Worm (Caenorhabditis elegans) whole organism, L4 larva: ENCODE data around the gene clec-151.
A peak's percentile ranks its signal among the peaks of the same experiment; 100 is the strongest.

ENCODE experiments used
- F49E8.2 ChIP-seq: sonication (generic microtip); optimal IDR thresholded peaks from 2 replicates; lab custom pipeline; 2016; ENCODE audit warnings: missing compliant biosample characterization, mild to moderate bottlenecking, missing genetic modification characterization, borderline replicate concordance
- Y105C5A.15 ChIP-seq: fragments of 200-800 bp; sonication (Bioruptor generic); IDR thresholded peaks from 2 replicates; pipeline ENCODE4 v1.3.6; 2022; ENCODE audit warnings: missing genetic modification characterization, missing compliant biosample characterization
- Y48G9A.11 ChIP-seq: fragments of 200-800 bp; sonication (Bioruptor generic); IDR thresholded peaks from 2 replicates; pipeline ENCODE4 v1.3.6; 2022; ENCODE audit warnings: missing genetic modification reagents, missing genetic modification characterization, missing compliant biosample characterization
- aha-1 ChIP-seq: fragments of 150-350 bp; peaks from one replicate; lab custom pipeline; 2014; ENCODE audit warnings: missing biosample characterization, missing genetic modification characterization
- ama-1 ChIP-seq: fragments of 150-350 bp; optimal IDR thresholded peaks from 2 replicates; lab custom pipeline; 2014; ENCODE audit warnings: inconsistent platforms, mixed read lengths
- attf-4 ChIP-seq: sonication (generic microtip); optimal IDR thresholded peaks from 3 replicates; lab custom pipeline; 2017; ENCODE audit warnings: missing biosample characterization, missing genetic modification characterization
- ceh-62 ChIP-seq: sonication (generic microtip); optimal IDR thresholded peaks from 2 replicates; lab custom pipeline; 2017; ENCODE audit warnings: missing biosample characterization, missing genetic modification characterization
- daf-16 ChIP-seq, 3 experiments: sonication (generic microtip); optimal IDR thresholded peaks; 2 replicates each; lab custom pipeline; 2016 to 2017; ENCODE audit warnings: missing genetic modification characterization in 3 of 3, missing genetic modification reagents in 3 of 3, mild to moderate bottlenecking in 2 of 3, missing compliant biosample characterization in 2 of 3, missing biosample characterization in 1 of 3, moderate library complexity in 1 of 3
- dpl-1 ChIP-seq: fragments of 150-350 bp; optimal IDR thresholded peaks from 2 replicates; lab custom pipeline; 2014; ENCODE audit warnings: missing biosample characterization, missing genetic modification reagents, missing genetic modification characterization
- dve-1 ChIP-seq: sonication (generic microtip); optimal IDR thresholded peaks from 2 replicates; lab custom pipeline; 2017; ENCODE audit warnings: antibody characterized with exemption, mild to moderate bottlenecking, missing genetic modification characterization, missing compliant biosample characterization; ENCODE audit not compliant: insufficient read depth
- egl-27 ChIP-seq: sonication (generic microtip); optimal IDR thresholded peaks from 3 replicates; lab custom pipeline; 2017; ENCODE audit warnings: missing biosample characterization, missing genetic modification reagents, missing genetic modification characterization
- egl-43 ChIP-seq: fragments of 200-800 bp; sonication (Bioruptor generic); IDR thresholded peaks from 2 replicates; pipeline ENCODE4 v1.3.6; 2022; ENCODE audit warnings: missing genetic modification reagents, missing genetic modification characterization, missing compliant biosample characterization
- hif-1 ChIP-seq, 2 experiments: sonication (generic microtip); optimal IDR thresholded peaks; 2 replicates each; lab custom pipeline; 2016 to 2017; ENCODE audit warnings: missing compliant biosample characterization in 2 of 2, missing genetic modification characterization in 2 of 2, missing genetic modification reagents in 2 of 2, missing genotype in 2 of 2, mild to moderate bottlenecking in 1 of 2
- hlh-30 ChIP-seq: sonication (generic microtip); optimal IDR thresholded peaks from 2 replicates; lab custom pipeline; 2017; ENCODE audit warnings: antibody characterized with exemption, mild to moderate bottlenecking, missing genetic modification characterization, missing compliant biosample characterization; ENCODE audit not compliant: insufficient read depth
- hmg-1.1 ChIP-seq: fragments of 200-800 bp; sonication (Bioruptor generic); IDR thresholded peaks from 2 replicates; pipeline ENCODE4 v1.3.6; 2022; ENCODE audit warnings: missing genetic modification reagents, missing genetic modification characterization, missing compliant biosample characterization
- lim-7 ChIP-seq: fragments of 200-800 bp; sonication (Bioruptor generic); IDR thresholded peaks from 2 replicates; pipeline ENCODE4 v1.3.6; 2022; ENCODE audit warnings: missing genetic modification characterization, missing compliant biosample characterization
- lin-15B ChIP-seq: fragments of 150-350 bp; sonication (generic microtip); optimal IDR thresholded peaks from 3 replicates; lab custom pipeline; 2014; ENCODE audit warnings: missing biosample characterization, missing genetic modification characterization
- lin-38 ChIP-seq: fragments of 200-800 bp; sonication (Bioruptor generic); IDR thresholded peaks from 2 replicates; pipeline ENCODE4 v1.3.6; 2022; ENCODE audit warnings: missing genetic modification reagents, missing genetic modification characterization, missing compliant biosample characterization
- mdt-29 ChIP-seq: fragments of 200-800 bp; sonication (Bioruptor generic); IDR thresholded peaks from 2 replicates; pipeline ENCODE4 v1.3.6; 2022; ENCODE audit warnings: missing genetic modification reagents, missing genetic modification characterization, missing compliant biosample characterization
- mep-1 ChIP-seq: fragments of 150-350 bp; sonication (generic microtip); optimal IDR thresholded peaks from 3 replicates; lab custom pipeline; 2014; ENCODE audit warnings: missing biosample characterization, missing genetic modification characterization
- mes-2 ChIP-seq: sonication (generic microtip); optimal IDR thresholded peaks from 2 replicates; lab custom pipeline; 2016; ENCODE audit warnings: missing genotype, mild to moderate bottlenecking, missing genetic modification characterization, missing compliant biosample characterization; ENCODE audit not compliant: poor library complexity, severe bottlenecking
- mxl-3 ChIP-seq: fragments of 200-800 bp; sonication (Bioruptor generic); optimal IDR thresholded peaks from 2 replicates; lab custom pipeline; 2018; ENCODE audit warnings: mild to moderate bottlenecking, missing genetic modification characterization, missing compliant biosample characterization
- nhr-102 ChIP-seq: sonication (generic microtip); optimal IDR thresholded peaks from 2 replicates; lab custom pipeline; 2016; ENCODE audit warnings: mild to moderate bottlenecking, missing genetic modification characterization, moderate library complexity, missing compliant biosample characterization
- nhr-25 ChIP-seq: sonication (generic microtip); optimal IDR thresholded peaks from 2 replicates; lab custom pipeline; 2017; ENCODE audit warnings: missing genetic modification characterization, mild to moderate bottlenecking, missing compliant biosample characterization, antibody characterized with exemption, moderate library complexity, borderline replicate concordance; ENCODE audit not compliant: insufficient read depth
- nhr-41 ChIP-seq: fragments of 200-800 bp; sonication (Bioruptor generic); IDR thresholded peaks from 2 replicates; pipeline ENCODE4 v1.3.6; 2022; ENCODE audit warnings: missing genetic modification reagents, missing genetic modification characterization, missing compliant biosample characterization
- nhr-42 ChIP-seq: fragments of 200-800 bp; sonication (Bioruptor generic); IDR thresholded peaks from 2 replicates; pipeline ENCODE4 v1.3.6; 2022; ENCODE audit warnings: missing genetic modification characterization, missing compliant biosample characterization
- nhr-48 ChIP-seq: sonication (generic microtip); optimal IDR thresholded peaks from 2 replicates; lab custom pipeline; 2016; ENCODE audit warnings: mild to moderate bottlenecking, missing genetic modification characterization, missing compliant biosample characterization
- nhr-76 ChIP-seq: fragments of 150-350 bp; optimal IDR thresholded peaks from 2 replicates; lab custom pipeline; 2014; ENCODE audit warnings: missing biosample characterization, missing genetic modification characterization
- nhr-77 ChIP-seq: fragments of 150-350 bp; optimal IDR thresholded peaks from 2 replicates; lab custom pipeline; 2014; ENCODE audit warnings: missing biosample characterization, missing genetic modification characterization
- saeg-2 ChIP-seq: fragments of 200-800 bp; sonication (Bioruptor generic); IDR thresholded peaks from 2 replicates; pipeline ENCODE4 v1.3.6; 2022; ENCODE audit warnings: missing genetic modification reagents, missing genetic modification characterization, missing compliant biosample characterization
- spr-1 ChIP-seq: sonication (generic microtip); optimal IDR thresholded peaks from 2 replicates; lab custom pipeline; 2016; ENCODE audit warnings: mild to moderate bottlenecking, missing genetic modification characterization, missing compliant biosample characterization
- tra-1 ChIP-seq: fragments of 200-800 bp; sonication (Bioruptor generic); IDR thresholded peaks from 2 replicates; pipeline ENCODE4 v1.3.6; 2022; ENCODE audit warnings: missing genetic modification reagents, missing genetic modification characterization, missing compliant biosample characterization
- unc-130 ChIP-seq: sonication (generic microtip); optimal IDR thresholded peaks from 2 replicates; lab custom pipeline; 2016; ENCODE audit warnings: missing genetic modification reagents, missing genetic modification characterization, missing compliant biosample characterization
- unc-39 ChIP-seq: sonication (generic microtip); optimal IDR thresholded peaks from 2 replicates; lab custom pipeline; 2017; ENCODE audit warnings: missing biosample characterization, missing genetic modification characterization
- unc-62 ChIP-seq, 3 experiments: fragments of 150-350 bp in 1 of 3; sonication (generic microtip); optimal IDR thresholded peaks in 2 of 3; peaks in 1 of 3; 1 replicate in 1 of 3; 2 replicates in 2 of 3; lab custom pipeline; 2014 to 2017; ENCODE audit warnings: missing biosample characterization in 3 of 3, missing genetic modification characterization in 3 of 3, missing genetic modification reagents in 3 of 3, missing genotype in 1 of 3
- zfp-2 ChIP-seq: sonication (generic microtip); optimal IDR thresholded peaks from 2 replicates; lab custom pipeline; 2016; ENCODE audit warnings: mild to moderate bottlenecking, missing genetic modification characterization, missing compliant biosample characterization
- zip-2 ChIP-seq: fragments of 150-350 bp; optimal IDR thresholded peaks from 2 replicates; lab custom pipeline; 2014; ENCODE audit warnings: missing biosample characterization, missing genetic modification characterization

clec-151 gene

DNA sequence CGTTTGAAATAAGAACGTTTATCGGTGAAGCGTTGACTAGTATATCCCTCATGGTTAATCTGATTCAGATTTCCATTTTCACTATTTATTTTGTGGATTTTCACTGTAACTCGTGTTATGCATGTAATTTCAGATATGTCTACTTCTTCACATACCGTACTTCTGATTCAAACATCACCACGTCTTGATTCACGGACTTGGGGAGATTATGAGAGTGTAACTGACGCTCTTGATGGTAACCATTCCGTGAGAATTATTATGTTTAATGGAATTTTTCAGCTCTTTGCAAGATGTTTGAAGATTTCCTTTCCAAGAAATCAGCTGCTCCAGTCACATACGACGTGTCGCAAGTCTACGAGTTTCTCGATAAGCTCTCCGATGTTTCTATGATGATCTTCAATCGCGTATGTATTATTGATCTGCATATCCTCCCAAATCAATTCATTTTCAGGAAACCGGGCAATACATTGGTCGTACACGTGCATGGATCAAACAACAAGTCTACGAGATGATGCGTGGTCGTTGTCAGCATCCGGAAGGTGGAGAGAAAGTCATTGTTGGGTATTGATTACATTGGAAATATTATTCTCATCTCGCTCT, 35.1 kb upstream of the clec-151 start, which contains the start of gene erh-2:
Gene erh-2 (plus strand): TSS at position 134 of the 600 bp plus-strand sequence.
- no peak for TF ChIP-seq nhr-48
- TF ChIP-seq attf-4 (tag; lab: Kevin White, UChicago): no peak
- no peak for TF ChIP-seq ama-1 (lab: Kevin White, UChicago)
- TF ChIP-seq dpl-1 (GFP tag; lab: Kevin White, UChicago): no peak
- TF ChIP-seq mdt-29 (GFP tag; lab: Robert Waterston, UW): no peak
- TF ChIP-seq mep-1: no peak
- no peak for TF ChIP-seq nhr-25 (tag; lab: Kevin White, UChicago)
- no peak for TF ChIP-seq zfp-2 (tag; lab: Kevin White, UChicago)
- no peak for TF ChIP-seq lin-15B (tag; lab: Kevin White, UChicago)
- 0 out of 2 replicates have a peak, but pooled peaks have one; percentile 29 for TF ChIP-seq Y105C5A.15 (GFP tag; lab: Robert Waterston, UW)
- TF ChIP-seq unc-62 (GFP tag; optimal IDR thresholded peaks at IDR 0.05 in 1 of 2; lab: Kevin White, UChicago): peak in 1 of 2 experiments; percentile 74
- no peak for TF ChIP-seq unc-62 (tag; optimal IDR thresholded peaks at IDR 0.05; lab: Kevin White, UChicago)
- no peak for TF ChIP-seq dve-1 (tag; lab: Kevin White, UChicago)
- no peak for TF ChIP-seq nhr-76 (tag; lab: Kevin White, UChicago)
- no peak for TF ChIP-seq unc-39

DNA sequence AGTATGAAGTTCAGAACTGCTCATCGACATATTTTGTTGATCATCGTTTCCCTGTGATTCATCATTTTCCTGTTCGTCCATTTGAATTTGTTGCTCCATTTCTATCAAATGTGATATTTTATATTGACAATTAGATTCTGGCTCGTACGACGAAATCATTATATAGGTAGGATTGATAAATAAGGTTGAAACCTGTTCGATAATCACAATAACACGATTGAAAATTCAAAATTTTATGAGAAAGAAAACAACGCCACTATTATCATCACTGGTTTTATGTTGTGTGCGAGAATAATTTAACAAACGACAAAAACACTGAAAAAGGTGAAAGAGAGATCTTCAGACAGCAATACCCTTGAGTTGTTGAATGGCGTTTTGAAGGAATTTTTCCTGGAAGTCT, 33.9 kb upstream of the clec-151 start, which contains the start of gene apc-11:
Gene apc-11 (minus strand): TSS at position 101 of the 400 bp plus-strand sequence.
- TF ChIP-seq lim-7 (GFP tag; lab: Robert Waterston, UW) (no peak), saeg-2 (GFP tag; lab: Robert Waterston, UW) (no peak)

DNA sequence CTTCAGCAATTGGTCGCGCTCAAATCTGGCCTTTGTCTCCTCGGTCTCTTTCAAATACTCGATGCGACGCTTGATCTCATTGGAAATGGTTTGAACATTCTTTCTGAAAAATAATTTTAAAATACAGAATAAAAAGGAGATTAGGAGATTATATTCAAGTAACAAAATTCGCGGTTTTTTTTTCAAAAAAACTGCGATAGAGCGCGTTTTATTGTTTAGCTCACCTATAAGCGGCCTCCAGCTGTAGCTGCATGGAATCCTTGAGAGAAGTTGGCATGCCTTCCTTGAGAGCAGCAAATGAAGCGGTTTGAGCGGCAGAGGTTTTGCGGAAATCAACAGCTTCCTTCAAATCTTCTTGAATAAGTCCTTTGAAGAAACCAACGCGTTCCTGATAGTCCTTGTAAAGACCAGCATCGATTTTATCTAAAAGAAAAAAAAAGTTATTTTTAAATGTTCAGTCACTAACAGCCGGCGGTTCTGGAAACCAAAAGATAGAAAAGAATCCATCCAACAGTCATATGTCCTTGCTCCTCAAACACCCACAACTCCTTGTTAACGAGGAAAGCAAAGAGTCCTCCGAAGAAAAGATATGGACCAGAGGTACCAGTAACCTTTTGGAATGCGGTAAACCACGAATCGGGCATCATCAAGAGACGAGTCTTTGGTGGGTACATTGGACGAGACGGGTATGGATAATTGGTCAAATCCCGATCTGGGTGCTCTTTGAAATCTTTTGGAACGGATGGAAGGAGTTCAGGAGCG, 33.3 kb upstream of the clec-151 start:
- TF ChIP-seq hmg-1.1 (GFP tag; lab: Robert Waterston, UW) (0 out of 2 replicates have a peak, but pooled peaks have one; percentile 14), unc-62 (GFP tag; optimal IDR thresholded peaks at IDR 0.05 in 1 of 2; lab: Kevin White, UChicago) (peak in 1 of 2 experiments; percentile 95), unc-62 (tag; optimal IDR thresholded peaks at IDR 0.05; lab: Kevin White, UChicago) (no peak), nhr-77 (no peak), mdt-29 (GFP tag; lab: Robert Waterston, UW) (no peak), mxl-3 (no peak), ceh-62 (tag; lab: Kevin White, UChicago) (no peak), nhr-41 (no peak), hlh-30 (tag; lab: Kevin White, UChicago) (no peak), saeg-2 (GFP tag; lab: Robert Waterston, UW) (no peak)

DNA sequence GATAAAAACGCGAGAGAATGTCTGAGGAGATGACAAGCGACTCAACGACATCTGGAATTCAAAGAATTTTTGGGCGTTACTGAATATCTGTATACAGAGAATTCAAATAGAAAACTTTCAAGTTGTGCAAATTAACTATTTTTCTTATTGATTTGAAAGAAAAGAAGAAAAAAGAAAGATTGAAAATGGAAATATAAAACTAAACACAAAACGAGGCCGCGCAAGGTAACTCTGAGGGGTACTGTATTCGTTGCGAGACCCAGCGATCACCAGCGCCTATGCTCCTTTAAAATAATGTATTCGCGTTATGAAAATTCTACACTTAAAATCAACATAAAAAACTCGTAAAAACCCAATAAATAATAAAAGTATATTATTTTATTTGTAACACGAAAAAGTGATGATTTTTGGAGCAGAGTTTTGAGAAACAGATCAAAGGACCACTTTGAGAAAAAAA, 32.5 kb upstream of the clec-151 start, which contains the start of gene asb-1:
Gene asb-1 (minus strand): TSS at position 51 of the 457 bp plus-strand sequence.
- TF ChIP-seq nhr-42 (GFP tag; lab: Robert Waterston, UW) (no peak), F49E8.2 (tag; lab: Kevin White, UChicago) (peak; percentile 6), daf-16 (GFP tag; optimal IDR thresholded peaks at IDR 0.05; lab: Kevin White, UChicago) (no peak), daf-16 (tag; optimal IDR thresholded peaks at IDR 0.05; lab: Kevin White, UChicago) (no peak), Y48G9A.11 (GFP tag; lab: Robert Waterston, UW) (0 out of 2 replicates have a peak, but pooled peaks have one; percentile 51), mes-2 (tag; lab: Kevin White, UChicago) (peak; percentile 28), aha-1 (tag; lab: Kevin White, UChicago) (no peak), unc-130 (GFP tag; lab: Kevin White, UChicago) (no peak), hif-1 (tag; optimal IDR thresholded peaks at IDR 0.05; lab: Kevin White, UChicago) (no peak), spr-1 (no peak), zip-2 (no peak), tra-1 (GFP tag; lab: Robert Waterston, UW) (no peak), nhr-102 (no peak), lin-38 (GFP tag; lab: Robert Waterston, UW) (peak; percentile 33; the same call in 1 of the 2 replicates), egl-27 (tag; lab: Kevin White, UChicago) (no peak), egl-43 (no peak)
- TF ChIP-seq, all 104 proteins: peak for 4
